Fruit fly (Drosophila melanogaster) whole organism, embryonic: ENCODE measurements around the gene velo.

Source experiments
- Abd-B ChIP-seq: fragments of 200-800 bp; sonication (Bioruptor generic); optimal IDR thresholded peaks from 2 replicates; lab custom pipeline; 2018; ENCODE audit warnings: missing biosample characterization, mild to moderate bottlenecking, missing genetic modification characterization, moderate library complexity
- Aef1 ChIP-seq: fragments of 200-800 bp; sonication (Bioruptor generic); IDR thresholded peaks from 3 replicates; pipeline ENCODE4 v1.3.6; 2022; ENCODE audit warnings: missing biosample characterization, missing genetic modification characterization
- Awh ChIP-seq: fragments of 200-800 bp; sonication (Bioruptor generic); IDR thresholded peaks from 2 replicates; pipeline ENCODE4, ENCODE4 v1.3.6; 2022; ENCODE audit warnings: missing biosample characterization, missing genetic modification characterization
- Blimp-1 ChIP-seq: fragments of 200-800 bp; sonication (Bioruptor generic); optimal IDR thresholded peaks from 3 replicates; lab custom pipeline; 2018; ENCODE audit warnings: missing biosample characterization, missing genetic modification characterization, mild to moderate bottlenecking, moderate library complexity, missing genetic modification reagents
- CG11723 ChIP-seq: fragments of 200-800 bp; sonication (Bioruptor generic); optimal IDR thresholded peaks from 2 replicates; lab custom pipeline; 2017; ENCODE audit warnings: missing biosample characterization, mild to moderate bottlenecking, missing genetic modification characterization
- CG12236 ChIP-seq: fragments of 200-800 bp; sonication (Bioruptor generic); optimal IDR thresholded peaks from 2 replicates; lab custom pipeline; 2016; ENCODE audit warnings: missing biosample characterization, missing genetic modification characterization
- CG14014 ChIP-seq: fragments of 200-800 bp; sonication (Bioruptor generic); IDR thresholded peaks from 2 replicates; pipeline ENCODE4 v1.3.6; 2022; ENCODE audit warnings: missing biosample characterization, missing genetic modification characterization
- CG15269 ChIP-seq: fragments of 200-800 bp; sonication (Bioruptor generic); optimal IDR thresholded peaks from 2 replicates; lab custom pipeline; 2018; ENCODE audit warnings: missing biosample characterization, mild to moderate bottlenecking, missing genetic modification characterization, moderate library complexity
- CG1603 ChIP-seq: fragments of 200-800 bp; sonication (Bioruptor generic); optimal IDR thresholded peaks from 2 replicates; lab custom pipeline; 2019; ENCODE audit warnings: missing biosample characterization, mild to moderate bottlenecking, missing genetic modification characterization, moderate library complexity
- CG17829 ChIP-seq: fragments of 200-800 bp; optimal IDR thresholded peaks from 2 replicates; lab custom pipeline; 2019; ENCODE audit warnings: missing biosample characterization, mild to moderate bottlenecking, missing genetic modification characterization, moderate library complexity
- CG18011 ChIP-seq: fragments of 200-800 bp; sonication (Bioruptor generic); optimal IDR thresholded peaks from 2 replicates; lab custom pipeline; 2017; ENCODE audit warnings: missing biosample characterization, missing genetic modification characterization, mild to moderate bottlenecking, moderate library complexity, missing genotype
- CG2120 ChIP-seq: fragments of 200-800 bp; sonication (Bioruptor generic); optimal IDR thresholded peaks from 3 replicates; lab custom pipeline; 2016; ENCODE audit warnings: missing biosample characterization, missing genetic modification characterization
- CG30403 ChIP-seq: fragments of 200-800 bp; sonication (Bioruptor generic); optimal IDR thresholded peaks from 3 replicates; lab custom pipeline; 2016; ENCODE audit warnings: missing biosample characterization, missing genetic modification characterization
- CG6175 ChIP-seq: fragments of 200-800 bp; sonication (Bioruptor generic); IDR thresholded peaks from 3 replicates; pipeline ENCODE4 v1.3.6; 2022; ENCODE audit warnings: missing biosample characterization, missing genetic modification characterization
- CG8089 ChIP-seq: fragments of 200-800 bp; sonication (Bioruptor generic); optimal IDR thresholded peaks from 3 replicates; lab custom pipeline; 2016; ENCODE audit warnings: missing biosample characterization, missing genetic modification characterization
- CG9215 ChIP-seq: fragments of 200-800 bp; sonication (Bioruptor generic); IDR thresholded peaks from 2 replicates; pipeline ENCODE4 v1.3.6; 2022; ENCODE audit warnings: missing biosample characterization, missing genetic modification characterization
- HHEX ChIP-seq: fragments of 200-800 bp; sonication (Bioruptor generic); optimal IDR thresholded peaks from 3 replicates; lab custom pipeline; 2017; ENCODE audit warnings: missing biosample characterization, mild to moderate bottlenecking, missing genetic modification characterization, missing genetic modification reagents
- HLH3B ChIP-seq: fragments of 200-800 bp; sonication (Bioruptor generic); IDR thresholded peaks from 2 replicates; pipeline ENCODE4 v1.3.6; 2022; ENCODE audit warnings: missing biosample characterization, missing genetic modification characterization
- Hand ChIP-seq: fragments of 200-800 bp; sonication (Bioruptor generic); optimal IDR thresholded peaks from 2 replicates; lab custom pipeline; 2017; ENCODE audit warnings: mild to moderate bottlenecking, missing biosample characterization, missing genetic modification reagents, missing genetic modification characterization
- HmgD ChIP-seq: fragments of 200-800 bp; sonication (Bioruptor generic); optimal IDR thresholded peaks from 3 replicates; lab custom pipeline; 2016; ENCODE audit warnings: missing biosample characterization, missing genetic modification characterization
- Hr78 ChIP-seq, 2 experiments: fragments of 200-800 bp in 1 of 2; fragments of >200 bp in 1 of 2; sonication (Bioruptor generic) in 1 of 2; optimal IDR thresholded peaks; 2 replicates each; lab custom pipeline; 2017 to 2019; ENCODE audit warnings: missing biosample characterization in 2 of 2, missing genetic modification characterization in 2 of 2, mild to moderate bottlenecking in 1 of 2, moderate library complexity in 1 of 2
- Med ChIP-seq: fragments of 200-800 bp; sonication (Bioruptor generic); peaks from one replicate; lab custom pipeline; 2016; ENCODE audit warnings: missing biosample characterization, missing genetic modification characterization, mild to moderate bottlenecking, inconsistent platforms, moderate library complexity
- NC2β ChIP-seq: fragments of 200-800 bp; sonication (Bioruptor generic); optimal IDR thresholded peaks from 2 replicates; lab custom pipeline; 2016; ENCODE audit warnings: missing biosample characterization, missing genetic modification characterization
- Pdp1 ChIP-seq, 2 experiments: fragments of 200-800 bp; sonication (Bioruptor generic); optimal IDR thresholded peaks; 3 replicates each; lab custom pipeline; 2016; ENCODE audit warnings: missing biosample characterization in 2 of 2, missing genetic modification characterization in 2 of 2, mild to moderate bottlenecking in 1 of 2, moderate library complexity in 1 of 2
- Poxn ChIP-seq: fragments of 200-800 bp; sonication (Bioruptor generic); IDR thresholded peaks from 2 replicates; pipeline ENCODE4 v1.3.6; 2022; ENCODE audit warnings: missing biosample characterization, missing genetic modification characterization
- Side ChIP-seq: fragments of 200-800 bp; sonication (Bioruptor generic); optimal IDR thresholded peaks from 2 replicates; lab custom pipeline; 2016; ENCODE audit warnings: missing biosample characterization, missing genetic modification characterization
- abd-A ChIP-seq: fragments of 200-800 bp; sonication (Bioruptor generic); optimal IDR thresholded peaks from 3 replicates; lab custom pipeline; 2019; ENCODE audit warnings: missing biosample characterization, mild to moderate bottlenecking, missing genetic modification characterization, moderate library complexity
- ash1 ChIP-seq: fragments of 200-800 bp; sonication (Bioruptor generic); optimal IDR thresholded peaks from 2 replicates; lab custom pipeline; 2018; ENCODE audit warnings: missing biosample characterization, mild to moderate bottlenecking, missing genetic modification characterization
- cg ChIP-seq: fragments of 200-800 bp; sonication (Bioruptor generic); optimal IDR thresholded peaks from 3 replicates; lab custom pipeline; 2019; ENCODE audit warnings: missing biosample characterization, mild to moderate bottlenecking, missing genetic modification characterization, moderate library complexity
- chinmo ChIP-seq: fragments of 200-800 bp; sonication (Bioruptor generic); IDR thresholded peaks from 4 replicates; pipeline ENCODE4 v1.3.6; 2022; ENCODE audit warnings: missing biosample characterization, missing genetic modification characterization; ENCODE audit not compliant: partially characterized antibody
- crol ChIP-seq: fragments of 200-800 bp; sonication (Bioruptor generic); IDR thresholded peaks from 2 replicates; pipeline ENCODE4 v1.3.6; 2022; ENCODE audit warnings: missing biosample characterization, missing genetic modification characterization
- grn ChIP-seq: fragments of 200-800 bp; sonication (Bioruptor generic); optimal IDR thresholded peaks from 3 replicates; lab custom pipeline; 2017; ENCODE audit warnings: missing biosample characterization, missing genetic modification characterization
- hbn ChIP-seq: fragments of 200-800 bp; sonication (Bioruptor generic); IDR thresholded peaks from 2 replicates; pipeline ENCODE4 v1.3.6; 2022; ENCODE audit warnings: missing biosample characterization, missing genetic modification characterization; ENCODE audit not compliant: partially characterized antibody
- kni ChIP-seq: fragments of 200-800 bp; sonication (Bioruptor generic); optimal IDR thresholded peaks from 3 replicates; lab custom pipeline; 2017; ENCODE audit warnings: mild to moderate bottlenecking, missing biosample characterization, missing genetic modification reagents, missing genetic modification characterization
- oc ChIP-seq: fragments of 200-800 bp; sonication (Bioruptor generic); optimal IDR thresholded peaks from 2 replicates; lab custom pipeline; 2018; ENCODE audit warnings: missing biosample characterization, mild to moderate bottlenecking, missing genetic modification characterization, moderate library complexity
- onecut ChIP-seq: fragments of 200-800 bp; sonication (Bioruptor generic); IDR thresholded peaks from 2 replicates; pipeline ENCODE4 v1.3.6; 2022; ENCODE audit warnings: missing biosample characterization, missing genetic modification characterization
- pfk ChIP-seq: fragments of 200-800 bp; sonication (Bioruptor generic); optimal IDR thresholded peaks from 2 replicates; lab custom pipeline; 2018; ENCODE audit warnings: missing biosample characterization, mild to moderate bottlenecking, missing genetic modification characterization, moderate library complexity
- sd ChIP-seq: fragments of 200-800 bp; sonication (Bioruptor generic); optimal IDR thresholded peaks from 3 replicates; lab custom pipeline; 2018; ENCODE audit warnings: missing biosample characterization, mild to moderate bottlenecking, missing genetic modification characterization, moderate library complexity
- sens ChIP-seq: fragments of 200-800 bp; sonication (Bioruptor generic); peaks from one replicate; lab custom pipeline; 2016; ENCODE audit warnings: missing biosample characterization, missing genetic modification characterization
- vvl ChIP-seq: fragments of 200-800 bp; sonication (Bioruptor generic); IDR thresholded peaks from 2 replicates; pipeline ENCODE4 v1.3.6; 2022; ENCODE audit warnings: missing biosample characterization, missing genetic modification characterization
- yki ChIP-seq: fragments of >200 bp; optimal IDR thresholded peaks from 3 replicates; lab custom pipeline; 2018

Gene velo

DNA sequence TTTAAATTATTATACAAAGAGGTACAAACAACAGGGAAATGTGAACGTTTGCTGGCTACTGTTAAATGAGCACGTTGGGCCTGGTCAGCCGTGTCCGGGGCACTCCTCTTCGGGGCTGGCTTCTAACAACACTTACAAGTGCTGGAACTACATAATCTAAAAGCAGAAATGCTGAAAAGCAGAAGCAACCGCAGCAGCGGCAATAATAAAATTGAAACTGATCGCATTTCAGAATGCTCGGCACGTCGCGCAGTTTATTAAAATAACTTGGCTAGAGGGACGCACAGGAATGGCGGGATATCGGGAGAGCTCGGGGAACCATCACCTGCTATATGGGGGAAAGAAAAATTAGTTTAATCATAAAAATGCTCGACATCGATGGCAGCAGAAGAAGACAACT, 30.9 kb upstream of the velo start:
- TF ChIP-seq Blimp-1 (GFP tag; lab: Kevin White, UChicago) = peak; percentile 1
- no peak for TF ChIP-seq CG30403 (GFP tag; lab: Kevin White, UChicago)
- peak; percentile 74 for TF ChIP-seq kni (GFP tag; lab: Kevin White, UChicago)
- no peak for TF ChIP-seq CG18011 (GFP tag; lab: Kevin White, UChicago)
- no peak for TF ChIP-seq HHEX (GFP tag; lab: Kevin White, UChicago)
- TF ChIP-seq hbn = no peak
- peak; percentile 4 for TF ChIP-seq sens (GFP tag; lab: Kevin White, UChicago)
- TF ChIP-seq CG2120 (GFP tag; lab: Kevin White, UChicago) = no peak
- TF ChIP-seq sd = peak; percentile 4
- no peak for TF ChIP-seq HLH3B
- TF ChIP-seq CG15269 = no peak
- peak; percentile 85 for TF ChIP-seq vvl (GFP tag; lab: Robert Waterston, UW)
- no peak for TF ChIP-seq Med
- TF ChIP-seq CG1603 (tag; lab: Kevin White, UChicago) = no peak
- no peak for TF ChIP-seq CG17829 (tag; lab: Kevin White, UChicago)
- no peak for TF ChIP-seq Hand (GFP tag; lab: Kevin White, UChicago)
- no peak for TF ChIP-seq NC2β (GFP tag; lab: Kevin White, UChicago)

DNA sequence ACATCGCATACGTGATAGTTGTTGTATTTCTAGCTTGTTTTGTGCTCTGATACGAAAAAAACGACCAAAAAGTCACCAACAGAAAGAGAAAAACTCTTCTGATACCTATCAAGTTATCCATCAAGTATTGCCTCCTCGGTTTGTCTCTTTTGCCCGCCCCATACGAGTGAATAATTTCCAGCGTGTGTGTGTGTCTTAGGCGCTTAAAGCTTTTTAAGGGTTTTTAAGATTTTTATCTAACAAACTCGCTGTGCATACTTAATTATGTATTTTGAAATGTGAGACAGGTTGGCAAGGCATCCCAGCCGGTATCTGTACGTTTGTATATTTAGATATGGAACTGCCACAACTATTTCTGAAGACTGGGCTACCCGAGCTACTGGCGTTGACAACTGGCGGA, 26.8 kb upstream of the velo start:
- no peak for TF ChIP-seq CG11723 (GFP tag; lab: Kevin White, UChicago)
- TF ChIP-seq cg (GFP tag; lab: Kevin White, UChicago) = peak; percentile 31
- peak; percentile 80 for TF ChIP-seq grn (GFP tag; lab: Kevin White, UChicago)
- TF ChIP-seq vvl (GFP tag; lab: Robert Waterston, UW) = peak; percentile 90
- peak; percentile 57 for TF ChIP-seq abd-A (tag; lab: Kevin White, UChicago)
- TF ChIP-seq yki (lab: Kevin White, UChicago) = no peak
- no peak for TF ChIP-seq CG8089 (GFP tag; lab: Kevin White, UChicago)
- TF ChIP-seq chinmo = 0 out of 4 replicates have a peak, but pooled peaks have one; percentile 63
- TF ChIP-seq CG15269 = peak; percentile 78
- 0 out of 2 replicates have a peak, but pooled peaks have one; percentile 13 for TF ChIP-seq Awh (GFP tag; lab: Robert Waterston, UW)
- no peak for TF ChIP-seq Side
- TF ChIP-seq oc (tag; lab: Kevin White, UChicago) = peak; percentile 21
- TF ChIP-seq CG12236 = no peak
- no peak for TF ChIP-seq Aef1 (GFP tag; lab: Robert Waterston, UW)
- TF ChIP-seq Pdp1 (GFP tag; optimal IDR thresholded peaks at IDR 0.05; lab: Kevin White, UChicago) = no peak
- peak; percentile 39 for TF ChIP-seq kni (GFP tag; lab: Kevin White, UChicago)

DNA sequence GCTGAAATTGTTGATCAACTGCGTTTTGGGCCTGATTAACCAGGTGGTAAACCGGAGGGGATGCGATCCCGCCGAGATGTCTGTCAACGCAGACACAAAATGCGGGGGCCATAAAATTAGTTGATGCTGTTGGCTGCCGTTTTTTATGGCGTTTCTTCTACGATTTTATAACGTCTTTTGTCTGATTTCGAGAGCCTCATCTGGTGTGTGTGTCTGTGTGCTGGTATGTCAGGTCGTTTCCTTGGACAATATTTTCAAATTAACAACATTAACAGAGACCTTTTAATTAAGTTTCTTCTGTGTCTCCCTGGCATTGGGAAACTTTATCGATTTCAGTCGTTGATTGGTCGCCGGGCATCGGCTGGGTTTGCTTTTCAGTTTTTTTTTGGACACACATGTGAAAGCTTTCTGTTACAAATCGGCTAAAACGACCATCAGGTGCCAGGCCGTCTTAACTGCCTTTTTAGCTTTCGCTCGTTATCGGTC, 26.3 kb upstream of the velo start:
- peak; percentile 62 for TF ChIP-seq sd
- no peak for TF ChIP-seq CG9215 (GFP tag; lab: Robert Waterston, UW)
- TF ChIP-seq CG6175 (GFP tag; lab: Robert Waterston, UW) = no peak
- TF ChIP-seq Poxn = no peak
- no peak for TF ChIP-seq Hr78 (GFP tag; optimal IDR thresholded peaks at IDR 0.05; lab: Kevin White, UChicago)
- TF ChIP-seq Awh (GFP tag; lab: Robert Waterston, UW) = peak; percentile 94
- TF ChIP-seq pfk (GFP tag; lab: Kevin White, UChicago) = no peak
- no peak for TF ChIP-seq ash1
- TF ChIP-seq Abd-B = peak; percentile 33
- TF ChIP-seq abd-A (tag; lab: Kevin White, UChicago) = peak; percentile 79
- TF ChIP-seq NC2β (GFP tag; lab: Kevin White, UChicago) = no peak
- no peak for TF ChIP-seq crol (GFP tag; lab: Robert Waterston, UW)
- TF ChIP-seq CG14014 (GFP tag; lab: Robert Waterston, UW) = no peak
- peak; percentile 36; the same call in 1 of the 2 replicates for TF ChIP-seq onecut (GFP tag; lab: Robert Waterston, UW)
- no peak for TF ChIP-seq HmgD (GFP tag; lab: Kevin White, UChicago)
